Worm (Caenorhabditis elegans) whole organism, dauer: ENCODE results near the gene F09E5.12.

ENCODE experiments used
- unc-62 ChIP-seq: sonication (generic microtip); optimal IDR thresholded peaks from 2 replicates; lab custom pipeline; 2017; ENCODE audit warnings: missing biosample characterization, missing genetic modification reagents, missing genetic modification characterization

The F09E5.12 gene

DNA sequence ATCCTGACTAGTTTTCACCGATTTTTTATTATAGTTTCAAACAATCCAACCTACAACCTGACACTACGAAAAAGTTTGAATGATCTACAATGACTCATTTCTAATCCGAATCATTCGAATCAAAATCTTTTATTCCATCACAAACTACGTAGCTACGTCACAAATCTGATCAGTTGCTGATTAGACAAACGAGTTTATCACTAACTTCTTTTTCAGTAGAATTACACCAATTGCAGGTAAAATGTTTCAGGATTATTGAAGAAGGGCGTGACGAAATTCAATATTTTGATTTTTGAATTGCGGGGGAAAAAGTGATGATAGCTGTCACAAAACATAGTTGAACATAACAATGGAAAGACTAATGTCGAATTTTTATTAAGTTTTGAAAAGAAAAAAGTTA is 29.0 kb downstream of the F09E5.12 start:
- TF ChIP-seq unc-62 (GFP tag; lab: Kevin White, UChicago): no peak

DNA sequence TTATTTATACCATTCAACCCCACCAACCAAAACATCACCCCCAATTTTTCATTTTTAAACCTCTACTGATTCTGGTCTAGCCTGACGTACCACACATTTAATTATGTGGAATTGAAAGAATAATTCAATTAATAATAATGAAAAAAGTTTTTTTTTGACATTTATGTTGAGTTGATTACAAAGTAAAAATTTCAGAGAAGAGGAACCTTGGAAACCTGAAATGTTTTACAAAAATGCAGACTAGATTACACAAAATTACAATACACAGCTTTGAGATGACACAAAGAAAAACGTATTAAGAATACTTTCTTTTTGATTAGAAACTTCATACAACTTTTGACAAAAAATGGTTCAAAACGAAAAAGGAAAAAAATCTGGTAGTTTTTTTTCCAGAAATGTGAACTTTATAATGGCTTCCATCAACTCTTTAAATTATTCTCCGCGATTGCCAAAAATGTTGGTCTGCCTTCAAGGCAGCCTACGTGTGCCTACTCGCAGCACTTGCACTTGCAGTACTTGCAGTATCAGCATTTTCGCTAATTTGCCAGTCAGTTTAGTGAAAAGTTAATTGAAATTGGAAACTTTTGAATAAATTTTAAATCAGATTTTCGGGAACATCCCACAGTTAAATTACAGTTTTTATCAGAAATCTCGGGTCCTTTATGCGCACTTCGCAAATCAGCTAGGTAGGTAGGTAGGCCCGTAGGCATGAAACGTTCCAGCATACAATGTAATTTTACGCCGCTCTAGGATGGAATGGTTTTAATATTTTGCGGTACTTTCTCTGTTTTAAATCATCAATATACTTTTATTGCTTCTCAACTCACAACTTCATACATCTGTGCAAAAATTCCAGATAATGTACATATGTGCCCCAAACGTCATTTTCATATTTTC is 29.6 kb downstream of the F09E5.12 start:
- TF ChIP-seq unc-62 (GFP tag; lab: Kevin White, UChicago): no peak

DNA sequence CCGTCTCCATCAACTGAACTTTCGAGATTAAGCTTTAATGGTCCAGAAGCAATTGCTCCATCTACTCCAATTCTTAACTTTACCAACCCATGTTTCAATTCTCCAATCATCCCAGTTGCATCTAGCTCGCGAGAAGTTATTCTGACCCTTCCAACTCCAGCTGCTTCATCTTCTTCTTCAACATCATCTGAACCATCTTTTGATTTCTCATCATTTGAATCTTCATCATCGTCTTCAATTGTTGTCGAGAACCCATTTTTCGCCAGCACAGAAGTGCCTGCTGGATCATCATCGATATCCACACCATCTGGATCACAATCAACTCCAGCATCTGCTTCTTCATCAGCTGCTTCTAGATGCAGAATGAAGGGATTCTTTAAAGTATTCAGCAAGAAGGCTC is 31.0 kb downstream of the F09E5.12 start:
- TF ChIP-seq unc-62 (GFP tag; lab: Kevin White, UChicago): no peak

DNA sequence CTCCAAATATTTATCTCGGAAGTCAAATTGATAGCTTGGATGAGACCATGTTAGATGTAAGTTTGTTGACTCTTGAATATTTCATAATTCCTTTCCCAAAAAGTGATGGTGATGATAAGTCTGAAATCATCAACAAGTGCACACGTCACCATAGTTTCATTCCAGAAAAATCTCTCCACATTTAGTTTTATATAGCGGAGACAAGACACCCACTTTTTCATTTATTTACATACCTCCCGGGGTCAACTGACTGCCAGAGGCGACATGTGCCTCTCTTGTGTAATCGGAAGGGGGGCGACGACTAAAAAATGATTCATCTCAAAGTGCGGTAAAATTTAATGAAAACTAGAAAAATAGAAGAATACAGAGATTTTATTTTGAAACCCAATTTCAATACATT is 32.2 kb downstream of the F09E5.12 start:
- no peak for TF ChIP-seq unc-62 (GFP tag; lab: Kevin White, UChicago)

DNA sequence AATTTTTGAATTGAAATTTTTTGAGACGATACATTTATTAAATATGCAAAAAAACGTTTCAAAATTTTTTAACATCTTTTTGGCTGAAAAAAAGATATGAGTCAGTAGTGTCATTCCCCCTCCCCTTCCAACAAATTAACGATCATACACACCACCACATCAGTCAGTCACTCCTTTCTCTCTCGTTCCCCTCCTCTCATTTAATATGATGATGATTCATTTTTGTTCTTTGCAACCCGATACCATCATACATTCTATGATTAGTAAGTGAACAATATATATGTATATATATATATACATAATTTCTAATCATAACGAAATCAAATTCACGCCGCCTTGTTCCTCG is 33.1 kb downstream of the F09E5.12 start:
- TF ChIP-seq unc-62 (GFP tag; lab: Kevin White, UChicago): no peak

DNA sequence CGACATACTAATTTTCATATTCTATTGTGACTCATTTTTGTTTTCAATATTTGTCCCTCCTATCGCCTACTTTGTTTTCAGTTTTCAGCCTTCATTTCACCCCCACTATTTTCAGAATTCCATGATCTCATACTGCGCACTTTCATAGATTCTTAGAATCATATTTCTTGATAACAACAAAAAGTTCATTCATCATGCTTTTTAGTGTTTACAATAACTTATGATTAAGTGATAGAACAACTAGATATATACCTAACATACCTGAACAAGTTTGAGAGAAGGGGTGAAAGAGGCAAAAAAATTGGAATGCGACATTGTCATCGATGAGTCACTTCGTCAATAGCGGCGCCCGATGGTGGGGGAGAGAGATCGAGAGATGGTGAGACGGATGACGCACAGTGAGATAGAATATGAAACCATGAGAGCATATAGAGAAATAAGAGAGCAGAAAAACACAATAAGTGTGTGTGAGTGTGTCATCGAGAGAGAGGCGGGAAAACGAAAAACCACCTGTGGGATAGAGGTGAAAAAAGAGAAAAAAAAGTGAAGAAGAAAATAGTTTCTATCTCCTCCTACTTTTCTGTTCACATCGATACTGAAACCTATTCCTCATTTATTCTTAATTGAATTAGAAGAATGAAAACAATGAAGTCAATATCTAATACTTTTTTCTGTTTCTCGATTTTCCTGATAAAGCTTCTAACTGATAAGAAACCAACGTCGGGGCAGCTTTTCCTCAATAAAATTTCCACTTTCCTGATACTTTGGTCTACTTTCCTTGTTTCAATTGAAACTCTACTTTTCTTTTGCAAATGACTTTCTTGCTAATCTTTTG is 33.7 kb downstream of the F09E5.12 start:
- TF ChIP-seq unc-62 (GFP tag; lab: Kevin White, UChicago): no peak

DNA sequence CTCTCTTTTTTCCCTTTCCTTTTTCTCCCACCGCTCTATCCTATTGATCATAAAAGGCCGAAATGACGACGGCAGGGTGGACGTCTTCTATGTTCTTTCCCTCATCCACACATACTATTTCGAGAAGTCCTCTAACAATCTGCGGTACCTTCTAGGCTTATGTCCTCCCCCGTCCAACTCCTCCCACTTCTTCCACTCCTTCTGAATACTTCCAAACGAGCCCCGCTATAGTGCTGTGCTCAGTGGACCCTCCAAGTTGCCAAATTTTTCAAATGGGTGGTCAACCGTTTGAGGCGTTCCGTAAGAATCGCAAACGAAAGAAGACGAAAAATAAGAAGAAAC is 34.5 kb downstream of the F09E5.12 start:
- TF ChIP-seq unc-62 (GFP tag; lab: Kevin White, UChicago): no peak

DNA sequence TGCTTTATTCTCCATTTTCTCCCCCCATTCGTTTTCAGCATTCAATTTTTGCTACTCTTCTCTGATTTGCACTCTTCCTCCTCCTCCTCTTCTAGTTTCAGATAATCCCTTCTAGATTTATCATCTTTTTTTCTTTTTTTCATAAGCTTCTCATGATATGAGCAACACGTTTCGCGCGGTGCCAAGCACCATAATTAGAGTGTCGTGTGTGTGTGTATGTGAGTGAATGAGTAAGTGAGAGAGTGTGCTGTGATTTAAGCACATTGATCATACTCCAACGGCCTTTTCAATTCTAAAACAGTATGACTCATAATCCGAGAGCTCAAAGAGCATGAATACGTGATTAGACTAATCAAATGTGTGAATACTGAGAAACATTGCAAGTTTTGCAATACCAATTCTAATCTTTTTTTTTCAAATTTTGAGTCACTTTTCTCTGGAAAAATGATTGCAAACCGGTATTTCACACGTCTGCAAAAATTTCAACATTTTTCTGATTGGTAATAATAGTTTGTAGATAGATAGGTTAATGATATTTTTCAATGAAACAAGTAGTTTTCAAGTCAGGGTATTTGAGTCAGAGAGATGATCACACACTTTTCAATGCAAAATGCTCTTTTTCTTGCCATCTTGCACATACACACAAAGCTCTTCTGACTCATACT is 35.0 kb downstream of the F09E5.12 start:
- no peak for TF ChIP-seq unc-62 (GFP tag; lab: Kevin White, UChicago)

DNA sequence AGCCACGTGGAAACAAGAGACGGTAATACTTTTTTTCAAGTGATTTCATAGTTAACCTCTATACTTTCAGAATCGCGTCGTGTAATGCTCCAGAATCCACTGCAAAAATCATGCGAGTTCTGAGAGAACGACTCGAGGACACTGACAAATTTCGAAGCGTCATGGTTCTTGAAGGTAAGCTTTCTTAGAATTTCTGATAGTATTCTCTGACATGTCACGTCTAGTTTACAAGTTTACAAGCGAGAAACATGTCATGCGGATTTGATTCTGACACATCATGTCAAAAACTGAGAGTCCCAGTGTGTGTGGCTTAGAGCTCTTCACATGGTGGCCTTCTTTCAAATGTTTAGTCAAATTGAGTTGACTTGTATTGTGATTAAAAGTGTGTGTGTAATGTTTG is 35.9 kb downstream of the F09E5.12 start:
- TF ChIP-seq unc-62 (GFP tag; lab: Kevin White, UChicago): no peak

DNA sequence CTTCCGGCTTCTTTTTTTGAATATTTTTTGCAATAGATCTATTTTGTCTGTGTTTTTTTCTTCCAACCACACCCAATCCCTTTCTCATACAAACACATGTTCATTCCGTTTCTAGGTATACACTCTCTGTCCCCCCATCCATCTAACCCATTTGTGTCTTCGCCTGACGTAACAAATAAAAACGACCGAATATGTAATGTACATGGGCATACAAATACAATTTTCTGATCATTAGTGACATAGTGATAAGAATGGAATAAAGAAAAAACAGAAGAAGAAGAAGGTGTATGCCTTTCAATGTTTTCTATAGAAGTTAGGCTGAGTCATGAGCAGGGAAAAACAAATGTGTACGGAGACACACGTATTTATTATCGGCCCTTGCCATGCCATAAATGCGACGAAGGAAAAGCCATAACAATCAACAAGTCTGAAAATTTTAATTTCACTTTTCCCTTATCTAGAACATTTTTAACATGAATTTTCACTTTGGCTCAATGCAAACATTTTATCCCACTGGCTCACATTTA is 36.7 kb downstream of the F09E5.12 start:
- no peak for TF ChIP-seq unc-62 (GFP tag; lab: Kevin White, UChicago)

DNA sequence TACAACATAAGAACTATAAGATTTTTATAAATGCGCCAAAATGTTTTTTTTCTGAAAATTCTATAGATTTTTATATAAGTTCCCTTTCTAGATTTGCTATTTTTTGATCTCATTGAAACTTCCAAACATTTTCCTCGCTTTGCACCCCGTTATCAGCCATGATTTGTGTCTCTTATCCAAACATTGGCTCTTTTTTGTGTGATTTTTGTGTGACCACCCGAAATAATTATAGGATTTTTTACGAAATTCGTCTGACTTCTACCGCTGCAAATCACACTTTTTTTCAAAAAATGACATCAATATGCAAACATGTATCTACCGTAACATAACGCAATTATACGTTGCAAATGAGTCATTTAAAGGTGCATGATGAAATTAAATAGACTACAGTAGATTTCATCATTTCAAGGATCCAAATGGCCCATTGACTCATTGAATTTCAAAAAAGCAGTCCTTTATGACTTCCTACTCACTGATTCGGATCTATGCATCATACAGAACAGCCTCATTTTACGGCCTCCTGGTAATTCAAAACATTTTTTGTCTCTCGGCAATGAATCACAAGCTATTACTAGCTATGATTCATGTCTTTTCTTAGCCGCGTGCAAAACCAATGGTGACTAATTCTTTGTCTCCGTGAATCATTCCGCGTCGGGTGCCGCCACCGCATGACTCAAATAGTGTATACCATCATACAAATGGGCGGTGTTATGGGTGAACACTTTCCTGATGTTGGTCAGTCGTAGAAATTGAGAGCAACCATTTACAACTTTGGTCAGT is 38.0 kb downstream of the F09E5.12 start:
- TF ChIP-seq unc-62 (GFP tag; lab: Kevin White, UChicago): no peak

DNA sequence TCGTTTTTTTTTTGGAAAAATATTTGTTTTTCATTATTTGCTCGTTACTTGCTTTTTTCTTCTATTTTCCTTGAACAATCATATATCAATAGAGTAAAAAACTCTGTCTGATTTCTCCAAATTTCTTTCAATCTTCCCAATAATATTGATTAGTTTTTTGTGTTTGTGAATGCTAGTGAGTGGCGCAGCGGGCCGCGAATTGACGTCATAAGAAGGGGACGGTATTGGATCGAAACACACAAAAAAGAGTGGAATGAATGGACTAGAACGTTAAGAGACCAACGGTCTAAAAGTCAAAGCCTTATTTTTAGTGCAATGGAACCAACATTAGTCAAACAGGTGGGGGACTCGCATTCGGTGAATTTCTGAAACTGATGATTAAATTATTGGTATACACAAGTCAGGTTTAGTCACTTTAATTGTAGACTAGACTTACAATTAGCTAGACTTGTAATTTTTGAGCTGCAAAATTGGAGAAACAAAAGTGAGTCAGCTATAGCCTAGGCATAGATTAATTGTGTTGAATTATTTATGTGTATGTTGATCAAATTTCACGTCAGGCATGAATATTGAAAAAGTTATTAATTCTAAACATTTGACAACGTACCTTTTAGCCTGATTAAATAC is 38.8 kb downstream of the F09E5.12 start:
- TF ChIP-seq unc-62 (GFP tag; lab: Kevin White, UChicago): no peak

DNA sequence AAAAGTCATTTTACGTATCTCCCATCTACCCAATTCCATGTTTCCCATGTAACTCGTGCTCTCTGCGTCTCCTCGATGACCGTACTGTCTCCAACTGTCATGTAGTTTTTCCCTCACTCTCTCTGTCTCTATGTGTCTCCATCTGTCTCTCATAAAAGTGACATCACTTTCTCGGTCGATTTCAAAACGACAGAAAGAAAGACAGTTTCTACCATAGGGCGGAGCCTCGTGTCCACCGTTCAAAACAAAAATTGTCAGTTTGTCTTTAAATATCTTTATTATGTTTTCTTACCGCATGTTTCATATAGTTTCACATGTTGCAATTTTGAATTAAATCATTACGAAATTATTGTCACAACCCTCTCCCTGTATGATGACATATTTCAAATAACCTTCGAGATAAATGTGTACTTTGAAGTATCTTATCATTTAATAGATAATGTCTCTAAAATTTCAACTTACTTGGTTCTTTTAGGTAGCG is 40.3 kb downstream of the F09E5.12 start:
- no peak for TF ChIP-seq unc-62 (GFP tag; lab: Kevin White, UChicago)

DNA sequence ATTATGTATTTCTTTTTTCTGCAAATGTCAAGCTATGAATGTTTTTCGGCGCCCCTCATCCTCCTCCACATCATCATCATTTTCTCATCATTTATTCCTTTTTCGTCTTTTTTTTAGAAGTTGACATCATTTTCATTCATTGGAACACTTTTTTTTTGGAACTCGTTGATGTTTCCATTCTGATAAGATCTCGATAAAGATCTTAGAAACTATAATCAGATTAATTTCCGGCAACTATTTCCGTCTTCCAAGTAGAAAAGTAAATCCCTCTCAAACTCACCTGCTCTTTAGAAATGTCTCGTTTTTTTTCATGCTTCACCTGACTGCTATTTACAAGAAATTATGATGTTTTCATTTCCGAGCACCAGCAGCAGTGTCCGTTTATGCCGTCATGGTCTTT is 41.6 kb downstream of the F09E5.12 start:
- TF ChIP-seq unc-62 (GFP tag; lab: Kevin White, UChicago): no peak
